Worm (Caenorhabditis elegans) whole organism, L2 larva: ENCODE data around the gene grsp-4.

Experiments used
- C34F6.9 ChIP-seq: fragments of 150-350 bp; optimal IDR thresholded peaks from 2 replicates; lab custom pipeline; 2014; ENCODE audit warnings: missing biosample characterization, missing genetic modification characterization
- F13H6.1 ChIP-seq: sonication (generic microtip); optimal IDR thresholded peaks from 2 replicates; lab custom pipeline; 2016; ENCODE audit warnings: missing genetic modification characterization, missing compliant biosample characterization
- Y55F3AM.14 ChIP-seq: fragments of 200-800 bp; sonication (Bioruptor generic); optimal IDR thresholded peaks from 2 replicates; lab custom pipeline; 2018; ENCODE audit warnings: mild to moderate bottlenecking, missing genetic modification characterization, missing compliant biosample characterization
- ZK546.5 ChIP-seq: sonication (generic microtip); optimal IDR thresholded peaks from 2 replicates; lab custom pipeline; 2017; ENCODE audit warnings: missing biosample characterization, missing genetic modification characterization
- alr-1 ChIP-seq: fragments of 150-350 bp; optimal IDR thresholded peaks from 2 replicates; lab custom pipeline; 2014; ENCODE audit warnings: missing biosample characterization, missing genetic modification characterization
- aly-2 ChIP-seq: fragments of 150-350 bp; optimal IDR thresholded peaks from 2 replicates; lab custom pipeline; 2014; ENCODE audit warnings: missing biosample characterization, missing genetic modification characterization
- ceh-16 ChIP-seq: fragments of 150-350 bp; optimal IDR thresholded peaks from 2 replicates; lab custom pipeline; 2014; ENCODE audit warnings: missing biosample characterization, missing genetic modification characterization
- crh-2 ChIP-seq: sonication (generic microtip); optimal IDR thresholded peaks from 2 replicates; lab custom pipeline; 2017; ENCODE audit warnings: missing biosample characterization, missing genetic modification characterization
- dmd-4 ChIP-seq: sonication (generic microtip); optimal IDR thresholded peaks from 2 replicates; lab custom pipeline; 2017; ENCODE audit warnings: missing biosample characterization, missing genetic modification characterization
- egl-27 ChIP-seq: sonication (generic microtip); optimal IDR thresholded peaks from 3 replicates; lab custom pipeline; 2017; ENCODE audit warnings: missing biosample characterization, missing genetic modification reagents, missing genetic modification characterization
- elt-1 ChIP-seq: fragments of 150-350 bp; optimal IDR thresholded peaks from 2 replicates; lab custom pipeline; 2014; ENCODE audit warnings: missing biosample characterization, missing genetic modification characterization
- elt-3 ChIP-seq: sonication (generic microtip); optimal IDR thresholded peaks from 2 replicates; lab custom pipeline; 2017; ENCODE audit warnings: missing biosample characterization, missing genetic modification characterization
- fos-1 ChIP-seq: fragments of 150-350 bp; optimal IDR thresholded peaks from 2 replicates; lab custom pipeline; 2014; ENCODE audit warnings: missing biosample characterization, missing genetic modification characterization
- gmeb-1 ChIP-seq: fragments of 150-350 bp; optimal IDR thresholded peaks from 2 replicates; lab custom pipeline; 2014; ENCODE audit warnings: missing biosample characterization, missing genetic modification characterization
- lin-11 ChIP-seq: fragments of 150-350 bp; sonication (generic microtip); optimal IDR thresholded peaks from 2 replicates; lab custom pipeline; 2014; ENCODE audit warnings: missing biosample characterization, missing genetic modification characterization, inconsistent platforms, mixed read lengths
- lin-13 ChIP-seq: fragments of 150-350 bp; optimal IDR thresholded peaks from 2 replicates; lab custom pipeline; 2014; ENCODE audit warnings: missing biosample characterization, missing genetic modification reagents, missing genetic modification characterization
- lin-39 ChIP-seq: fragments of 150-350 bp; optimal IDR thresholded peaks from 2 replicates; lab custom pipeline; 2014; ENCODE audit warnings: missing biosample characterization, missing genetic modification reagents, missing genetic modification characterization
- lsy-2 ChIP-seq, 2 experiments: fragments of 150-350 bp in 1 of 2; sonication (generic microtip) in 1 of 2; optimal IDR thresholded peaks; 2 replicates each; lab custom pipeline; 2014 to 2017; ENCODE audit warnings: missing biosample characterization in 2 of 2, missing genetic modification characterization in 2 of 2
- mbf-1 ChIP-seq: sonication (generic microtip); optimal IDR thresholded peaks from 2 replicates; lab custom pipeline; 2017; ENCODE audit warnings: missing biosample characterization, missing genetic modification characterization
- nhr-10 ChIP-seq: sonication (generic microtip); optimal IDR thresholded peaks from 2 replicates; lab custom pipeline; 2017; ENCODE audit warnings: missing biosample characterization, missing genetic modification characterization
- nhr-11 ChIP-seq: fragments of 150-350 bp; optimal IDR thresholded peaks from 2 replicates; lab custom pipeline; 2014; ENCODE audit warnings: missing biosample characterization, missing genetic modification characterization
- nhr-12 ChIP-seq: fragments of 150-350 bp; optimal IDR thresholded peaks from 2 replicates; lab custom pipeline; 2014; ENCODE audit warnings: missing biosample characterization, missing genetic modification characterization
- nhr-23 ChIP-seq: fragments of 150-350 bp; optimal IDR thresholded peaks from 2 replicates; lab custom pipeline; 2014; ENCODE audit warnings: missing biosample characterization, missing genetic modification reagents, missing genetic modification characterization
- nhr-6 ChIP-seq: fragments of 150-350 bp; optimal IDR thresholded peaks from 2 replicates; lab custom pipeline; 2014; ENCODE audit warnings: missing biosample characterization, missing genetic modification characterization
- nhr-77 ChIP-seq: fragments of 150-350 bp; optimal IDR thresholded peaks from 2 replicates; lab custom pipeline; 2014; ENCODE audit warnings: missing biosample characterization, missing genetic modification characterization
- peb-1 ChIP-seq: fragments of 150-350 bp; optimal IDR thresholded peaks from 2 replicates; lab custom pipeline; 2014; ENCODE audit warnings: missing biosample characterization, missing genetic modification characterization
- sem-4 ChIP-seq: fragments of 150-350 bp; optimal IDR thresholded peaks from 2 replicates; lab custom pipeline; 2014; ENCODE audit warnings: missing biosample characterization, missing genetic modification reagents, missing genetic modification characterization
- skn-1 ChIP-seq: sonication (generic microtip); optimal IDR thresholded peaks from 2 replicates; lab custom pipeline; 2017; ENCODE audit warnings: missing biosample characterization, missing genetic modification characterization
- sma-3 ChIP-seq: sonication (generic microtip); optimal IDR thresholded peaks from 2 replicates; lab custom pipeline; 2016; ENCODE audit warnings: missing genetic modification reagents, missing genetic modification characterization, missing compliant biosample characterization
- sma-9 ChIP-seq, 2 experiments: fragments of 150-350 bp in 1 of 2; sonication (generic microtip) in 1 of 2; optimal IDR thresholded peaks; 2 replicates each; lab custom pipeline; 2014 to 2016; ENCODE audit warnings: missing genetic modification characterization in 2 of 2, mild to moderate bottlenecking in 1 of 2, missing biosample characterization in 1 of 2, missing compliant biosample characterization in 1 of 2, missing genetic modification reagents in 1 of 2, moderate library complexity in 1 of 2
- snpc-4 ChIP-seq: fragments of 150-350 bp; optimal IDR thresholded peaks from 2 replicates; lab custom pipeline; 2014; ENCODE audit warnings: missing biosample characterization, missing genetic modification characterization
- unc-39 ChIP-seq: fragments of 150-350 bp; optimal IDR thresholded peaks from 2 replicates; lab custom pipeline; 2014; ENCODE audit warnings: missing biosample characterization, missing genetic modification characterization
- unc-55 ChIP-seq: fragments of 150-350 bp; sonication (generic microtip); optimal IDR thresholded peaks from 3 replicates; lab custom pipeline; 2014; ENCODE audit warnings: missing biosample characterization, missing genetic modification reagents, missing genetic modification characterization
- unc-62 ChIP-seq: fragments of 150-350 bp; optimal IDR thresholded peaks from 2 replicates; lab custom pipeline; 2014; ENCODE audit warnings: missing biosample characterization, missing genetic modification reagents, missing genetic modification characterization
- zag-1 ChIP-seq: fragments of 150-350 bp; optimal IDR thresholded peaks from 2 replicates; lab custom pipeline; 2014; ENCODE audit warnings: missing biosample characterization, missing genetic modification characterization
- ztf-1 ChIP-seq: fragments of 200-800 bp; sonication (Bioruptor generic); conservative IDR thresholded peaks from 2 replicates; pipeline ENCODE4 v1.3.6; 2022; ENCODE audit warnings: missing genetic modification characterization, missing compliant biosample characterization
- ztf-11 ChIP-seq: sonication (generic microtip); optimal IDR thresholded peaks from 2 replicates; lab custom pipeline; 2017; ENCODE audit warnings: missing biosample characterization, missing genetic modification characterization
- ztf-4 ChIP-seq: fragments of 150-350 bp; optimal IDR thresholded peaks from 2 replicates; lab custom pipeline; 2014; ENCODE audit warnings: missing biosample characterization, missing genetic modification characterization

The grsp-4 gene

ce11 chrV:7634657-7635056 is 9.9 kb downstream of the grsp-4 start, which contains the start of gene srd-31:
Gene srd-31 (minus strand): TSS chrV:7634757.
- TF ChIP-seq lin-11 (tag; lab: Kevin White, UChicago) (no peak), unc-62 (GFP tag; lab: Kevin White, UChicago) (no peak), sma-3 (GFP tag; lab: Kevin White, UChicago) (no peak), lin-39 (tag; lab: Kevin White, UChicago) (no peak), peb-1 (tag; lab: Kevin White, UChicago) (no peak), ceh-16 (tag; lab: Kevin White, UChicago) (no peak), nhr-77 (no peak), elt-1 (tag; lab: Kevin White, UChicago) (no peak), ztf-1 (GFP tag; lab: Robert Waterston, UW) (no peak), nhr-23 (tag; lab: Kevin White, UChicago) (no peak), dmd-4 (tag; lab: Kevin White, UChicago) (no peak), unc-39 (tag; lab: Kevin White, UChicago) (no peak), zag-1 (tag; lab: Kevin White, UChicago) (no peak), lin-13 (GFP tag; lab: Kevin White, UChicago) (no peak), gmeb-1 (no peak), nhr-11 (tag; lab: Kevin White, UChicago) (no peak), C34F6.9 (no peak), sma-9 (GFP tag; optimal IDR thresholded peaks at IDR 0.05; lab: Kevin White, UChicago) (no peak), sma-9 (tag; optimal IDR thresholded peaks at IDR 0.05; lab: Kevin White, UChicago) (no peak)

DNA sequence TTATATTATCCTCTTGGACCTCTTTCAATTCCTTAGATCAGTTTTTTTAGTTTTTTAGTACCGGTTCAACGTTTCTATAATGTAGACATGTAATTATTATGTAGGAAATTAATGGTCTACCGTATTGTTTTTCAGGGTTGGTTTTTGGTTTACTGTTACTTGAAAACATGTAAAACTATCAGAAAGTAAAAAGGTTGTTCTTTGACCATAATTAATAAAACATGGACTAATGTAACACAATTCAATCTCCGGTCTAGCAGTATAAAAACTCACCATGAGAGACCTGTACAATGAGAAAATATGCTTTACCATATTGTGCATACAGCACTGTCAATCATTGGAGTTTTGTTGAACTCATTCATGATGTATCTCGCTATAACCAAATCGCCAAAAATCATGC is 10.7 kb downstream of the grsp-4 start, which contains the start of gene srd-29:
Gene srd-29 (plus strand): TSS at position 301 of the 400 bp plus-strand sequence.
- no peak for TF ChIP-seq dmd-4 (tag; lab: Kevin White, UChicago)
- TF ChIP-seq lin-11 (tag; lab: Kevin White, UChicago) = no peak
- TF ChIP-seq elt-3 (tag; lab: Kevin White, UChicago) = no peak
- no peak for TF ChIP-seq ZK546.5 (tag; lab: Kevin White, UChicago)
- no peak for TF ChIP-seq crh-2 (tag; lab: Kevin White, UChicago)
- no peak for TF ChIP-seq mbf-1 (tag; lab: Kevin White, UChicago)
- no peak for TF ChIP-seq fos-1 (tag; lab: Kevin White, UChicago)
- no peak for TF ChIP-seq ztf-4 (tag; lab: Kevin White, UChicago)
- TF ChIP-seq snpc-4 (tag; lab: Kevin White, UChicago) = no peak
- TF ChIP-seq alr-1 (tag; lab: Kevin White, UChicago) = no peak
- no peak for TF ChIP-seq elt-1 (tag; lab: Kevin White, UChicago)
- TF ChIP-seq aly-2 (tag; lab: Kevin White, UChicago) = no peak
- TF ChIP-seq nhr-12 (tag; lab: Kevin White, UChicago) = no peak
- TF ChIP-seq unc-55 (GFP tag; lab: Kevin White, UChicago) = no peak
- no peak for TF ChIP-seq sem-4
- no peak for TF ChIP-seq nhr-11 (tag; lab: Kevin White, UChicago)

DNA sequence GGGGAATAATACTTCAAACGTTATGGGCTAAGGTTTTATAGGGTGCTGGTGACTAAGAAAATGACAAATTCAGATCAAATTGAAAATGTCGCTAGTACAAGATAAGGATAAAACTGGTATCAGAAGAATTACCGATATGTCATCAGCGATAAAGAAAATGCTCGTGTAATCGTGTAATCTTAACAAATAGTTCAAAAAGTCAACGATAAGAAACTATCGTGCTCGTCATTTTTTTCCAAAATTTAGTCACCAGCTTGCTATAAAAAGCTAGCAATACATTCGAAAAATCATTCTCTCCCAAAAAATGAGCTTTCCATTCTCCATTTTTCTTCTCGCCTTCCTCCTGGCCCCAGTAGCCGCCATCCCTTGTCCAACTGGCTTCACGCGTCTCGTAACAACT is 13.0 kb downstream of the grsp-4 start, which contains the start of gene clec-45:
Gene clec-45 (plus strand): TSS at position 301 of the 400 bp plus-strand sequence.
- TF ChIP-seq aly-2 (tag; lab: Kevin White, UChicago) = no peak
- no peak for TF ChIP-seq nhr-10 (tag; lab: Kevin White, UChicago)
- no peak for TF ChIP-seq skn-1 (tag; lab: Kevin White, UChicago)
- TF ChIP-seq egl-27 (tag; lab: Kevin White, UChicago) = no peak
- no peak for TF ChIP-seq unc-62 (GFP tag; lab: Kevin White, UChicago)
- no peak for TF ChIP-seq gmeb-1
- TF ChIP-seq ztf-11 = no peak
- no peak for TF ChIP-seq snpc-4 (tag; lab: Kevin White, UChicago)
- TF ChIP-seq nhr-23 (tag; lab: Kevin White, UChicago) = no peak
- TF ChIP-seq sem-4 = no peak
- no peak for TF ChIP-seq Y55F3AM.14 (GFP tag; lab: Kevin White, UChicago)
- TF ChIP-seq, all 48 proteins: peak for 0

DNA sequence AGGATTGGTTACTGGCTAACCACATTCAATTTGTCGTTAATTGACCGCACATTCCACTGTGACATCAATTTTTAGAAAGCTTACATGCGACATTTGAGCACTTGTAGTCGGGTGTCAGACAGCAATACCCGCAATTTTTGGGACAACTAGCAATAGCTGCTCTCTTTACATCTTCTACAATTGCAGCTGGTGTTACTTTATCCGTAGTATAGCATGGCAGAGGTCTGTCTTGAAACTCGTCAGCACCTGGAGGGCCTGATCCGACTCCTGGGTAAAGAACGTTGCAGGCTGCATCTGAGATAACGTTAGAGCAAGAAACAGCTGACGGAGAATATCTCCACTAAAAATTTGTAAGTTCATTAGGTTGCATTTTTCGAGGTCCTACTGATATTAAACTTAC is 14.6 kb downstream of the grsp-4 start:
- TF ChIP-seq F13H6.1 (tag; lab: Kevin White, UChicago) (no peak), zag-1 (tag; lab: Kevin White, UChicago) (no peak), unc-62 (GFP tag; lab: Kevin White, UChicago) (no peak), ztf-4 (tag; lab: Kevin White, UChicago) (no peak), nhr-23 (tag; lab: Kevin White, UChicago) (no peak), nhr-6 (tag; lab: Kevin White, UChicago) (no peak), skn-1 (tag; lab: Kevin White, UChicago) (no peak), peb-1 (tag; lab: Kevin White, UChicago) (no peak), C34F6.9 (no peak), ztf-1 (GFP tag; lab: Robert Waterston, UW) (no peak), ceh-16 (tag; lab: Kevin White, UChicago) (no peak), nhr-12 (tag; lab: Kevin White, UChicago) (no peak), Y55F3AM.14 (GFP tag; lab: Kevin White, UChicago) (no peak), lsy-2 (tag; optimal IDR thresholded peaks at IDR 0.05; lab: Kevin White, UChicago) (no peak)
